Fruit fly (Drosophila melanogaster) whole organism, embryonic: Measurements from ENCODE around the gene tral.
A peak's percentile ranks its signal among the peaks of the same experiment; 100 is the strongest.

Experiments used
- Abd-B ChIP-seq: fragments of 200-800 bp; sonication (Bioruptor generic); optimal IDR thresholded peaks from 2 replicates; lab custom pipeline; 2018; ENCODE audit warnings: missing biosample characterization, mild to moderate bottlenecking, missing genetic modification characterization, moderate library complexity
- C15 ChIP-seq: fragments of 200-800 bp; sonication (Bioruptor generic); IDR thresholded peaks from 3 replicates; pipeline ENCODE4 v1.3.6; 2022; ENCODE audit warnings: missing biosample characterization, missing genetic modification characterization
- CG10267 ChIP-seq: fragments of 200-800 bp; sonication (Bioruptor generic); optimal IDR thresholded peaks from 2 replicates; lab custom pipeline; 2018; ENCODE audit warnings: missing biosample characterization, mild to moderate bottlenecking, missing genetic modification characterization, moderate library complexity
- CG14710 ChIP-seq: fragments of 200-800 bp; sonication (Bioruptor generic); optimal IDR thresholded peaks from 3 replicates; lab custom pipeline; 2019; ENCODE audit warnings: missing biosample characterization, mild to moderate bottlenecking, missing genetic modification characterization, moderate library complexity
- CG14965 ChIP-seq: fragments of 200-800 bp; sonication (Bioruptor generic); optimal IDR thresholded peaks from 2 replicates; lab custom pipeline; 2016; ENCODE audit warnings: missing biosample characterization, missing genetic modification characterization, borderline replicate concordance
- CG15601 ChIP-seq: fragments of 200-800 bp; sonication (Bioruptor generic); optimal IDR thresholded peaks from 3 replicates; lab custom pipeline; 2019; ENCODE audit warnings: missing biosample characterization, mild to moderate bottlenecking, missing genetic modification characterization, moderate library complexity
- CG1603 ChIP-seq: fragments of 200-800 bp; sonication (Bioruptor generic); optimal IDR thresholded peaks from 2 replicates; lab custom pipeline; 2019; ENCODE audit warnings: missing biosample characterization, mild to moderate bottlenecking, missing genetic modification characterization, moderate library complexity
- CG17361 ChIP-seq: fragments of 200-800 bp; sonication (Bioruptor generic); IDR thresholded peaks from 3 replicates; pipeline ENCODE4 v1.3.6; 2022; ENCODE audit warnings: missing biosample characterization, missing genetic modification characterization
- CG17568 ChIP-seq: fragments of 200-800 bp; sonication (Bioruptor generic); optimal IDR thresholded peaks from 2 replicates; lab custom pipeline; 2018; ENCODE audit warnings: missing biosample characterization, mild to moderate bottlenecking, missing genetic modification characterization, moderate library complexity
- CG2678 ChIP-seq: fragments of 200-800 bp; sonication (Bioruptor generic); optimal IDR thresholded peaks from 3 replicates; lab custom pipeline; 2019; ENCODE audit warnings: missing biosample characterization, mild to moderate bottlenecking, missing genetic modification characterization, moderate library complexity
- CG32532 ChIP-seq: fragments of 200-800 bp; sonication (Bioruptor generic); IDR thresholded peaks from 2 replicates; pipeline ENCODE4 v1.3.6; 2022; ENCODE audit warnings: missing biosample characterization, missing genetic modification characterization
- CG43689 ChIP-seq: fragments of 200-800 bp; sonication (Bioruptor generic); IDR thresholded peaks from 2 replicates; pipeline ENCODE4 v1.3.6; 2022; ENCODE audit warnings: missing biosample characterization, missing genetic modification characterization
- CG6254 ChIP-seq: fragments of 200-800 bp; sonication (Bioruptor generic); optimal IDR thresholded peaks from 3 replicates; lab custom pipeline; 2017; ENCODE audit warnings: mild to moderate bottlenecking, missing biosample characterization, missing genetic modification reagents, missing genetic modification characterization
- CG7786 ChIP-seq: fragments of 200-800 bp; sonication (Bioruptor generic); optimal IDR thresholded peaks from 2 replicates; lab custom pipeline; 2016; ENCODE audit warnings: missing biosample characterization, missing genetic modification characterization
- CG9215 ChIP-seq: fragments of 200-800 bp; sonication (Bioruptor generic); IDR thresholded peaks from 2 replicates; pipeline ENCODE4 v1.3.6; 2022; ENCODE audit warnings: missing biosample characterization, missing genetic modification characterization
- CG9437 ChIP-seq: fragments of 200-800 bp; sonication (Bioruptor generic); optimal IDR thresholded peaks from 2 replicates; lab custom pipeline; 2018; ENCODE audit warnings: missing biosample characterization, mild to moderate bottlenecking, missing genetic modification characterization
- CoRest ChIP-seq: fragments of 200-800 bp; sonication (Bioruptor generic); optimal IDR thresholded peaks from 3 replicates; lab custom pipeline; 2018; ENCODE audit warnings: missing biosample characterization, mild to moderate bottlenecking, missing genetic modification characterization, moderate library complexity
- D19A ChIP-seq: fragments of 200-800 bp; optimal IDR thresholded peaks from 3 replicates; lab custom pipeline; 2019; ENCODE audit warnings: missing biosample characterization, mild to moderate bottlenecking, missing genetic modification characterization, moderate library complexity
- Dll ChIP-seq: fragments of 200-800 bp; sonication (Bioruptor generic); IDR thresholded peaks from 4 replicates; pipeline ENCODE4 v1.3.6; 2022; ENCODE audit warnings: missing biosample characterization, missing genetic modification characterization; ENCODE audit not compliant: partially characterized antibody
- Dp ChIP-seq: fragments of 200-800 bp; sonication (Bioruptor generic); optimal IDR thresholded peaks from 2 replicates; lab custom pipeline; 2018; ENCODE audit warnings: missing biosample characterization, mild to moderate bottlenecking, missing genetic modification characterization, moderate library complexity
- E2f1 ChIP-seq: fragments of 200-800 bp; sonication (Bioruptor generic); IDR thresholded peaks from 2 replicates; pipeline ENCODE4 v1.3.6; 2022; ENCODE audit warnings: missing biosample characterization, missing genetic modification characterization
- E2f2 ChIP-seq: fragments of 200-800 bp; sonication (Bioruptor generic); IDR thresholded peaks from 2 replicates; pipeline ENCODE4 v1.3.6; 2022; ENCODE audit warnings: missing biosample characterization, missing genetic modification characterization
- Ets97D ChIP-seq: fragments of 200-800 bp; sonication (Bioruptor generic); optimal IDR thresholded peaks from 3 replicates; lab custom pipeline; 2016; ENCODE audit warnings: missing biosample characterization, missing genetic modification characterization
- HLH3B ChIP-seq: fragments of 200-800 bp; sonication (Bioruptor generic); IDR thresholded peaks from 2 replicates; pipeline ENCODE4 v1.3.6; 2022; ENCODE audit warnings: missing biosample characterization, missing genetic modification characterization
- HmgD ChIP-seq: fragments of 200-800 bp; sonication (Bioruptor generic); optimal IDR thresholded peaks from 3 replicates; lab custom pipeline; 2016; ENCODE audit warnings: missing biosample characterization, missing genetic modification characterization
- Hmr ChIP-seq: fragments of 200-800 bp; sonication (Bioruptor generic); optimal IDR thresholded peaks from 3 replicates; lab custom pipeline; 2017; ENCODE audit warnings: mild to moderate bottlenecking, missing biosample characterization, missing genetic modification reagents, missing genetic modification characterization
- Myb ChIP-seq: fragments of 200-800 bp; sonication (Bioruptor generic); optimal IDR thresholded peaks from 2 replicates; lab custom pipeline; 2016; ENCODE audit warnings: missing biosample characterization, missing genetic modification characterization
- Oli ChIP-seq: fragments of 200-800 bp; sonication (Bioruptor generic); optimal IDR thresholded peaks from 2 replicates; lab custom pipeline; 2018; ENCODE audit warnings: missing biosample characterization, mild to moderate bottlenecking, missing genetic modification characterization, moderate library complexity
- Opbp ChIP-seq: fragments of 200-800 bp; sonication (Bioruptor generic); IDR thresholded peaks from 3 replicates; pipeline ENCODE4 v1.3.6; 2022; ENCODE audit warnings: missing biosample characterization, missing genetic modification characterization; ENCODE audit not compliant: partially characterized antibody
- Sox100B ChIP-seq: fragments of 200-800 bp; sonication (Bioruptor generic); optimal IDR thresholded peaks from 3 replicates; lab custom pipeline; 2018; ENCODE audit warnings: missing biosample characterization, mild to moderate bottlenecking, missing genetic modification characterization
- ac ChIP-seq: fragments of 200-800 bp; sonication (Bioruptor generic); optimal IDR thresholded peaks from 3 replicates; lab custom pipeline; 2017; ENCODE audit warnings: missing biosample characterization, mild to moderate bottlenecking, missing genetic modification characterization
- amos ChIP-seq: fragments of 200-800 bp; sonication (Bioruptor generic); IDR thresholded peaks from 2 replicates; pipeline ENCODE4 v1.3.6; 2022; ENCODE audit warnings: missing biosample characterization, missing genetic modification characterization; ENCODE audit not compliant: partially characterized antibody
- ap ChIP-seq: fragments of 200-800 bp; sonication (Bioruptor generic); IDR thresholded peaks from 2 replicates; pipeline ENCODE4 v1.3.6; 2022; ENCODE audit warnings: missing biosample characterization, missing genetic modification characterization
- bowl ChIP-seq: fragments of 200-800 bp; sonication (Bioruptor generic); IDR thresholded peaks from 2 replicates; pipeline ENCODE4 v1.3.6; 2022; ENCODE audit warnings: missing biosample characterization, missing genetic modification characterization
- ci ChIP-seq: fragments of 200-800 bp; sonication (Bioruptor generic); IDR thresholded peaks from 3 replicates; pipeline ENCODE4 v1.3.6; 2022; ENCODE audit warnings: missing biosample characterization, missing genetic modification characterization
- crc ChIP-seq: fragments of 200-800 bp; sonication (Bioruptor generic); optimal IDR thresholded peaks from 2 replicates; lab custom pipeline; 2016; ENCODE audit warnings: missing biosample characterization, missing genetic modification characterization
- ewg ChIP-seq: fragments of 200-800 bp; sonication (Bioruptor generic); optimal IDR thresholded peaks from 3 replicates; lab custom pipeline; 2017; ENCODE audit warnings: mild to moderate bottlenecking, missing biosample characterization, missing genetic modification reagents, missing genetic modification characterization
- fd64A ChIP-seq: fragments of 200-800 bp; sonication (Bioruptor generic); optimal IDR thresholded peaks from 3 replicates; lab custom pipeline; 2018; ENCODE audit warnings: missing biosample characterization, mild to moderate bottlenecking, missing genetic modification characterization
- ftz-f1 ChIP-seq: fragments of 200-800 bp; sonication (Bioruptor generic); optimal IDR thresholded peaks from 2 replicates; lab custom pipeline; 2016; ENCODE audit warnings: missing biosample characterization, missing genetic modification characterization
- gem ChIP-seq: fragments of 200-800 bp; sonication (Bioruptor generic); optimal IDR thresholded peaks from 2 replicates; lab custom pipeline; 2019; ENCODE audit warnings: missing biosample characterization, mild to moderate bottlenecking, missing genetic modification characterization, moderate library complexity
- gfzf ChIP-seq: fragments of 200-800 bp; sonication (Bioruptor generic); optimal IDR thresholded peaks from 2 replicates; lab custom pipeline; 2016; ENCODE audit warnings: missing biosample characterization, mild to moderate bottlenecking, missing genetic modification characterization, moderate library complexity
- hth ChIP-seq: fragments of >200 bp; optimal IDR thresholded peaks from 2 replicates; lab custom pipeline; 2017; ENCODE audit warnings: inconsistent platforms
- mam ChIP-seq: fragments of 200-800 bp; sonication (Bioruptor generic); optimal IDR thresholded peaks from 3 replicates; lab custom pipeline; 2016; ENCODE audit warnings: missing biosample characterization, missing genetic modification characterization
- row ChIP-seq: fragments of 200-800 bp; sonication (Bioruptor generic); IDR thresholded peaks from 3 replicates; pipeline ENCODE4 v1.3.6; 2022; ENCODE audit warnings: missing biosample characterization, missing genetic modification characterization
- sd ChIP-seq: fragments of 200-800 bp; sonication (Bioruptor generic); optimal IDR thresholded peaks from 3 replicates; lab custom pipeline; 2018; ENCODE audit warnings: missing biosample characterization, mild to moderate bottlenecking, missing genetic modification characterization, moderate library complexity
- stwl ChIP-seq: fragments of 200-800 bp; sonication (Bioruptor generic); optimal IDR thresholded peaks from 3 replicates; lab custom pipeline; 2018; ENCODE audit warnings: missing biosample characterization, mild to moderate bottlenecking, missing genetic modification characterization, moderate library complexity
- twi ChIP-seq: fragments of 200-800 bp; optimal IDR thresholded peaks from 2 replicates; lab custom pipeline; 2019; ENCODE audit warnings: missing biosample characterization, mild to moderate bottlenecking, missing genetic modification characterization, moderate library complexity

Gene tral

DNA sequence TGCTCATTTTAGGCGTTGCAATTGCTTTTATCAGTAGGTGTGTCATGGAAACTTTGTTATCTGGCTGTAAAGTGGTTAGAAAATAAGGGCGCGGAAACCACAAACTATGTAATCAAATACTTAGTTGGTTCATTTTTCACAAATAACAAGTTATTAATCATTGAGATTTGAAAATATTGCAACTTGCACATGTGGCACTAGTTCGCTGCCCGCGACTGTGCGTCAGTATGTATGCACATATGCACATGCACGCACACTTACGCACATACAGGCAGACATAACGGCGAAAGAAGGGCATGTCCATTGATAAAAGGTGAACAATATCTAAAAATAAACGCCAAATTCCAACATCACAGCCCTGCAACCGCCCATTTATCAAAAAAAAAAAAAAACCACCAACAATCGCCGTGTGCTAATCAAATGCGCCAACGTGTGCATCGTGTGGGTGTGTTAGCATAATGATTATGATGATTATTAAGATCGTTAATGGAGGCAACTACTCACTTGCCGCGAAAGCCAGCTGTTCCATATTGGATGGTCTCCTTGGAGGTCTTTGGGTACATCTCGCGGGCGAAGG is 14.7 kb downstream of the tral start (continued):
- TF ChIP-seq hth (lab: Kevin White, UChicago): no peak

- 0 out of 3 replicates have a peak, but pooled peaks have one; percentile 9 for TF ChIP-seq row (GFP tag; lab: Robert Waterston, UW)
- TF ChIP-seq ftz-f1 (GFP tag; lab: Kevin White, UChicago): peak; percentile 25
- no peak for TF ChIP-seq CG9437 (GFP tag; lab: Kevin White, UChicago)
- TF ChIP-seq CG10267 (tag; lab: Kevin White, UChicago): no peak
- peak; percentile 28; the same call in 1 of the 4 replicates for TF ChIP-seq Dll (GFP tag; lab: Robert Waterston, UW)
- no peak for TF ChIP-seq D19A (tag; lab: Kevin White, UChicago)
- no peak for TF ChIP-seq Oli (tag; lab: Kevin White, UChicago)
- peak; percentile 83 for TF ChIP-seq E2f2 (GFP tag; lab: Robert Waterston, UW)
- TF ChIP-seq CG32532 (GFP tag; lab: Robert Waterston, UW): peak; percentile 15; the same call in 1 of the 2 replicates
- peak; percentile 15 for TF ChIP-seq gem
- TF ChIP-seq CG15601 (tag; lab: Kevin White, UChicago): no peak
- peak; percentile 38; the same call in 1 of the 2 replicates for TF ChIP-seq amos
- TF ChIP-seq Sox100B (GFP tag; lab: Kevin White, UChicago): no peak
- no peak for TF ChIP-seq C15
- no peak for TF ChIP-seq CG43689 (GFP tag; lab: Robert Waterston, UW)
- TF ChIP-seq Ets97D (GFP tag; lab: Kevin White, UChicago): peak; percentile 15
- TF ChIP-seq HLH3B (GFP tag; lab: Robert Waterston, UW): no peak
- peak; percentile 14 for TF ChIP-seq Hmr (GFP tag; lab: Kevin White, UChicago)
- 0 out of 3 replicates have a peak, but pooled peaks have one; percentile 13 for TF ChIP-seq CG17361 (GFP tag; lab: Robert Waterston, UW)
- TF ChIP-seq stwl (tag; lab: Kevin White, UChicago): peak; percentile 44
- TF ChIP-seq Myb: peak; percentile 57
- no peak for TF ChIP-seq fd64A
- TF ChIP-seq CG9215 (GFP tag; lab: Robert Waterston, UW): no peak
- TF ChIP-seq CG14710 (tag; lab: Kevin White, UChicago): peak; percentile 30
- TF ChIP-seq CoRest: peak; percentile 17
- TF ChIP-seq CG2678 (tag; lab: Kevin White, UChicago): peak; percentile 1
- TF ChIP-seq Opbp (GFP tag; lab: Robert Waterston, UW): peak; percentile 49; the same call in 1 of the 3 replicates
- no peak for TF ChIP-seq CG14965 (GFP tag; lab: Kevin White, UChicago)
- TF ChIP-seq HmgD (GFP tag; lab: Kevin White, UChicago): peak; percentile 23
- peak; percentile 61 for TF ChIP-seq CG1603
- TF ChIP-seq Dp (GFP tag; lab: Kevin White, UChicago): peak; percentile 70
- peak; percentile 80 for TF ChIP-seq gfzf (GFP tag; lab: Kevin White, UChicago)
- TF ChIP-seq ewg (GFP tag; lab: Kevin White, UChicago): peak; percentile 70
- no peak for TF ChIP-seq ap (GFP tag; lab: Robert Waterston, UW)
- no peak for TF ChIP-seq E2f1 (GFP tag; lab: Robert Waterston, UW)
- TF ChIP-seq ci (GFP tag; lab: Robert Waterston, UW): peak; percentile 16; the same call in 1 of the 3 replicates
- no peak for TF ChIP-seq bowl (GFP tag; lab: Robert Waterston, UW)
- no peak for TF ChIP-seq sd (tag; lab: Kevin White, UChicago)
- no peak for TF ChIP-seq CG17568 (GFP tag; lab: Kevin White, UChicago)
- TF ChIP-seq CG6254 (GFP tag; lab: Kevin White, UChicago): peak; percentile 16
- TF ChIP-seq twi (tag; lab: Kevin White, UChicago): peak; percentile 51
- no peak for TF ChIP-seq hth (lab: Kevin White, UChicago)
- no peak for TF ChIP-seq crc (GFP tag; lab: Kevin White, UChicago)
- peak; percentile 7 for TF ChIP-seq mam (GFP tag; lab: Kevin White, UChicago)
- TF ChIP-seq CG7786: no peak
- no peak for TF ChIP-seq ac
- peak; percentile 30 for TF ChIP-seq Abd-B (GFP tag; lab: Kevin White, UChicago)
These were observed 15.2 kb downstream of the tral start, which contains the start of gene nst for dm6 chr3L:12530044-12530443. Gene nst (minus strand): TSS chr3L:12530171.
